Worm (Caenorhabditis elegans): ENCODE data around the gene qui-1.
"Not testable (repeated sequence)": the region's sequence is repeated elsewhere in the genome, so short reads cannot be mapped to it uniquely, and the experiment has no call there.

The qui-1 gene

DNA sequence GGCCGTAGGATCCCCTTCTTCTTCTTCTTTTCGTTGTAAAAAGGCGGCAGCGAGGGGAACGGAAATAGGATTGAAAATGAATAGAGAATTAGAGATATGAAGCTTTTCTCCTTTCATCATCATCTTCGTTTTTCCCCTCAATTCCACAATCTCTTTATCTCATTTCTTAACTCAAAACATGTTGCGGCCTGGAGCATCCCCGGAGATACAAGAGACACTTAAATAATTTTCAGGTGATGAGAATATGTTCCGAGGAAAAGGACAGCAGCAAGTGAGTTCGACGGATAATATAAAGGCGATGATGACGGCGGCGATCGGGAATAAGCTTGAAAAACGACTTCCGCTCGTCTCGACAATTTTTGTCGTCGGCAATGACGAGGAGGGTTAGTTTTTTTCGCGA is at the start of gene qui-1, which contains the start of gene Y45F10B.13:
qui-1 (plus strand) TSS at position 233 of the 400 bp plus-strand sequence.
Y45F10B.13 (minus strand) TSS at position 101 of the 400 bp plus-strand sequence.
- TF ChIP-seq unc-62 (GFP tag; optimal IDR thresholded peaks at IDR 0.05) = no peak

DNA sequence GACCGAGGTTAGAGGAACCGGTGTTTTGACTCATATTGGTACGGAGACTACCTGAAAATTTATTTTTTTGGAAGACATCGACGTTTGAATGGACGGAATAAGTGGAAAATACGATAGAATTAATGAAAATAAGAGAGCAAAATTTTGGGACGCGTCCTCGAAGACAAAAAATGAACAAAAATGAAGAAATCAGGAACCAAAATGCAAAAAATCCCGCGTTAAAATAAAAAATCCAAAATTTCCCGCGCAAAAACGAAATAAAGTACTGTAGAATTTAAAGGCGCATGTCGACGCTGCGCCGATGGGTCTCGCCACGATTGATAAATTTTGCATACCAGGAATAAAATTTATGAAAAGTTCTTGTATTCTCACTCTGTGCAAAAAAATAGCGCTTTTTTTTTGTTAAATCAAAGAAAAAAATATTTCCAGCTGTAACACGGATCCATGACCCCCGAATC is 49.5 kb upstream of the qui-1 start, which contains the start of gene puf-3:
puf-3 (minus strand) TSS at position 51 of the 458 bp plus-strand sequence.
- no peak for TF ChIP-seq unc-62 (GFP tag; optimal IDR thresholded peaks at IDR 0.05)

ce11 chrIV:13513010-13513409 is 48.7 kb upstream of the qui-1 start:
- no peak for TF ChIP-seq unc-62 (GFP tag; optimal IDR thresholded peaks at IDR 0.05)

ce11 chrIV:13521785-13522184 is 39.9 kb upstream of the qui-1 start, which contains the start of gene dcap-2:
dcap-2 (minus strand) TSS chrIV:13521870.
- TF ChIP-seq unc-62 (GFP tag; optimal IDR thresholded peaks at IDR 0.05) = no peak

DNA sequence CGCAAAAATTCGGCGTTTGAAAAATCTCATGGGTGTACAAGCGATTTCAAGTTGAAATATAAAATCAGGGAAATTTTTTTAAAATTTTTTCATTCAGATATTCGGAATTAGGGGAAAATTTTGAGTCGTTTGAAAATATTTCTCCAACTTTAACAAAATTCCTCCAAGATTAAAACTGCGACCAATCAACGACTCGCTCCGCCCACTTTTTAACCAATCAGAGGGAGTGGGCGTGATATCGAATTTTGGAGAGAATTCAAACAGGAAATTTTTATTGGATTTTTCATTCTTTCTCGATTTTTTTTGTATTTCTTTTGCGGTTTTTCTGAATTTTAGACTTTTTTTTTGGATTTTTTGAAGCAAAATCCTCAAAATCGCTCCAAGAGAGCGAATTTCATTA is 36.4 kb upstream of the qui-1 start:
- TF ChIP-seq unc-62 (GFP tag; optimal IDR thresholded peaks at IDR 0.05) = no peak

- no peak for TF ChIP-seq unc-62 (GFP tag; optimal IDR thresholded peaks at IDR 0.05)
Measured at ce11 chrIV:13538901-13539300, 22.8 kb upstream of the qui-1 start.

DNA sequence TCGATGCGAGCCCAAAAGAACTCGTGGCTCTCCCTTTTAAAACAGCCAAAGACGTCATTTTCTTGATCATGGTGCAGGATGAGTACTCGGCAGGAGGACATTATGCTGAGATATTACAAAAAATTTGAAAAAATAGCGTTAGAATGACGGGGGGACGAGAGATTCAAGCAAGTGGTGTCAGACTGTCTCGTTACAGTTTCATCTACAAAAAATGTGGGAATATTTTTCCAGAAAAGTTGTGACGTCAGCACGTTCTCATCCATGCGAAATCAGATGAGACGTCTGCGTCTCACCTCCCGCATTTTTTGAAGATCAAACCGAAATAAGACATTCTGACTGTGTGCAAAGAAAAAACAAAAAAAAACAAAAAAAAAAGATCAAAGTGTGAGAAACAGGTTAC is 21.5 kb upstream of the qui-1 start, which contains the start of gene rsd-2:
rsd-2 (minus strand) TSS at position 101 of the 400 bp plus-strand sequence.
- no peak for TF ChIP-seq unc-62 (GFP tag; optimal IDR thresholded peaks at IDR 0.05)

DNA sequence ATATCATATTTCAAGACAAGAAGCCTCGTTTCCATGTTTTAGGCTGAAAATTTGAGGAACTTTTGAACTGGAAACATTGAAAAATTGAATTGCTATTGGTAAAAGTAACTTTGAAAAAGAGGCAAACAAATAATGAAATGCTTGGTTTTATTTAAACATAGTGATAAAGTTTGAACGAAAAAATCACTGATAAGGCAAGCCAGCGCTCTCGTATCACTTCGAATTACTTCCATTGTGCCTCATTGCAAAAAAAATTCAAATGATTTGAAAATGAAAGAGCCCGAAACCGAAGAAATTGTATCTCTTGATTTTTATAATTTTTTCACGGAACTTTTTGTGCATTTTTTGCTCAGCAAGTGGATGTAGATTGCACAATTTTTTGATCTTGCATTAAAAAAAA is 13.5 kb upstream of the qui-1 start, which contains the start of gene F52G2.3:
F52G2.3 (minus strand) TSS at position 43 of the 400 bp plus-strand sequence.
- no peak for TF ChIP-seq unc-62 (GFP tag; optimal IDR thresholded peaks at IDR 0.05)

DNA sequence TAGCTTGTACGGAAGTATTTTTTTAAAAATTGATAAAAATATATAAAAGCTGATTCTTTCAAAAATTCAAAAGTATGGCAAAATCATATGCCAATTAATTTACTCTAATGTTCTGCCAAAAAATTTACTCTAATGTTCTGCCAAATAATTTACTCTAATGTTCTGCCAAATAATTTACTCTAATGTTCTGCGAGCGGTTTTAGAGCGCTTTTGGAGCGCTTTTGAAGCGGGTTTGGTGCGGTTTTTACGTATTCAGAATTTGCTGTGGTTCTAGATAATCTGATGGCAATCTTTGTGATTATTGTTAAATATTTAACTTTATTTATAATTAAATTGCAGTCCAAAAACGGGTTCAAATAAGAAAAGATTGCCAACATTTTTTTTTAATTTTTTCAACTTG is 12.3 kb upstream of the qui-1 start:
- no peak for TF ChIP-seq unc-62 (GFP tag; optimal IDR thresholded peaks at IDR 0.05)

- no peak for TF ChIP-seq unc-62 (GFP tag; optimal IDR thresholded peaks at IDR 0.05)
Measured at ce11 chrIV:13554350-13554749, 7.3 kb upstream of the qui-1 start.

ce11 chrIV:13555508-13555907 is 6.2 kb upstream of the qui-1 start:
- no peak for TF ChIP-seq unc-62 (GFP tag; optimal IDR thresholded peaks at IDR 0.05)

- TF ChIP-seq unc-62 (GFP tag; optimal IDR thresholded peaks at IDR 0.05) = no peak
Measured at ce11 chrIV:13557393-13557792, 4.3 kb upstream of the qui-1 start.

ce11 chrIV:13559020-13559419 is 2.6 kb upstream of the qui-1 start:
- TF ChIP-seq unc-62 (GFP tag; optimal IDR thresholded peaks at IDR 0.05) = no peak

ce11 chrIV:13564284-13564683 is 2.6 kb downstream of the qui-1 start:
- TF ChIP-seq unc-62 (GFP tag; optimal IDR thresholded peaks at IDR 0.05) = no peak

DNA sequence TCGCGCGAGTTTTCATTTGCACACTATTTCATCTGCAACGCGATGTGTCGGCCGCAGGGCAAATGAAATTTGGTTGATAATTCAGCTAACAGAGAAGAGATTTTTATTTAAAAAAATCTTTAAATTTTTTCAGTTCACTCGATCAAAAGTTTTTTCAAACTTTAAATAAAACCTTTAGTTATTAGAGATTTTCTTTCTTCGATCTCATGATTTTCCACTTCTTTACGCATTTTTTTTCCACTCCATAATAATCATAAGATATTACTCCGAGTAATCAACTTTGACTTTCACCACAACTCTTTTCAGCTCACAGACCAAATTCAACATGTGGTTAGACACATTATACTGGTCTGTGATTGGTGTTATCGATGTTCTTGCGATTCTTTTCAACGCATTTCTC is 13.1 kb downstream of the qui-1 start, which contains the start of gene srd-10:
srd-10 (plus strand) TSS at position 301 of the 400 bp plus-strand sequence.
- TF ChIP-seq unc-62 (GFP tag; optimal IDR thresholded peaks at IDR 0.05) = no peak

- no peak for TF ChIP-seq unc-62 (GFP tag; optimal IDR thresholded peaks at IDR 0.05)
Measured at ce11 chrIV:13575673-13576072, 14.0 kb downstream of the qui-1 start.

DNA sequence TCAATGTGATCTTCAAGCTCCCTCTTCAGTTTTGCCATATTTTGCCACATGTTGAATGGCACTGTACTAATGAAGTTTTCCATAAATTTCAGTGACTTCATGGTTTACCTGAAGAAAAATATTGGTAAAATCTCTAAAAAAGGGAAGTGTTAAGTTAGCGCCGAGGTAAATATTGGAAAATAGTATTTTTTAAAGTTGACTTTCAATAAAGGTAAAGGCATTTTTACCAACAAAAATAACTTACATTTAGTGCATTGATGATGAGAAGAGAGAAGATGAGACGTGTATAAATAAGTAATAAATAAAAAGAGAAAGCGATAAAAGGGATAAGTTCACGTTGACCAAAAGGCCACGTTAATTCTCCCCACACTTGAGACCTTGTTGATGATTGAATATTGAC is 16.5 kb downstream of the qui-1 start, which contains the start of gene Y45F10B.8:
Y45F10B.8 (minus strand) TSS at position 101 of the 400 bp plus-strand sequence.
- TF ChIP-seq unc-62 (GFP tag; optimal IDR thresholded peaks at IDR 0.05) = not testable (repeated sequence)

- not testable (repeated sequence) for TF ChIP-seq unc-62 (GFP tag; optimal IDR thresholded peaks at IDR 0.05)
Measured at ce11 chrIV:13578953-13579352, 17.3 kb downstream of the qui-1 start, which contains the start of gene sru-16. sru-16 (plus strand) TSS chrIV:13579253.
